Fruit fly (Drosophila melanogaster): ENCODE results near the gene Prx6a.

Gene Prx6a

DNA sequence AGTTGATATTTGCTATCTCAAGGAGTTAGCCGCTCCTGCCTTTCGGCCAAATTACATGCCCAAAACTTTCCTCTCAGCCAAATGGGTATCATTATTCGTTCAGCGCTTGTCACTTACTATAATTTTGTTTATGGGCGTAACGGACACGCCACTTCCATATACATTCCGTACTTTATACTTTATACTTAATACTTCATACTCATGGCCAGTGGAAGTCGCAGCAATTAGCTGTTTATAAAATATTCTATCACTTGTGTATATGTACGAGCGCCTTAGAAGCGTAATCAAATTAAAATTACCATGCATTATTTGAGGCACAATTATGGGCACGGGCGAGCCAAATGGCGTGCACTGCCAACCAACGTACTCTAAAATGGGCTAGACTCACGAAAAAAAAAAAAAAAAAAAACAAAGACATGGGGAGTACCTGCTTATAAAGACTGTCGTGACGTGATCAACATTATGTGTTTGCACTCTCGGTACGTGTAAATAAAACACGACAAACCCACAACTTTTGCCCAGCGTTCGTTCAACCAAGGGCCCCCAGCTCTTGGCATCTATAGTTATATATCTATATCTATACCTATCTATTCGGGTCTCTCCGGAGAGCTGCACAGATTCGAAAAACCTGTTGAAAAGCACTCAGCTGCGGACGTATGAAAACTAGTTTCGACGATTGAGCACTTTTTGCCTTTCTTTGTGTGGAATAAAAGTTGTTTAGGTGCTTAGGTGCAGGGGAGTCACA is 16.7 kb downstream of the Prx6a start (continued):
- no peak for TF ChIP-seq knrl (GFP tag; IDR thresholded peaks at IDR 0.05; ENCODE audit: partially characterized antibody)
- no peak for TF ChIP-seq CG30020 (tag; optimal IDR thresholded peaks at IDR 0.05)
- TF ChIP-seq dysf (GFP tag; IDR thresholded peaks at IDR 0.05), result no peak; the same call in 2 of the 3 replicates
- no peak for TF ChIP-seq CG10209 (GFP tag; optimal IDR thresholded peaks at IDR 0.05)
- no peak for TF ChIP-seq row (GFP tag; IDR thresholded peaks at IDR 0.05)
- TF ChIP-seq seq (GFP tag; IDR thresholded peaks at IDR 0.05), result peak; percentile 25; the same call in 1 of the 2 replicates
- TF ChIP-seq ATbp (GFP tag; optimal IDR thresholded peaks at IDR 0.05), result peak; percentile 37
- no peak for TF ChIP-seq CG11093 (GFP tag; IDR thresholded peaks at IDR 0.05)
- TF ChIP-seq CG12391 (tag; optimal IDR thresholded peaks at IDR 0.05), result no peak
- TF ChIP-seq lbe (GFP tag; optimal IDR thresholded peaks at IDR 0.05), result no peak
- TF ChIP-seq Atf-2 (GFP tag; optimal IDR thresholded peaks at IDR 0.05), result no peak
- no peak for TF ChIP-seq cad (GFP tag; optimal IDR thresholded peaks at IDR 0.05)
- no peak for TF ChIP-seq gem (tag; optimal IDR thresholded peaks at IDR 0.05)
- no peak for TF ChIP-seq zf30C (GFP tag; optimal IDR thresholded peaks at IDR 0.05)
- TF ChIP-seq CG1832 (GFP tag; optimal IDR thresholded peaks at IDR 0.05), result no peak
- no peak for TF ChIP-seq CG14710 (tag; optimal IDR thresholded peaks at IDR 0.05)
- no peak for TF ChIP-seq CG6654 (GFP tag; optimal IDR thresholded peaks at IDR 0.05)
- TF ChIP-seq ems (GFP tag; optimal IDR thresholded peaks at IDR 0.05), result no peak
- TF ChIP-seq CG16863 (GFP tag; optimal IDR thresholded peaks at IDR 0.05), result no peak
- TF ChIP-seq ara (GFP tag; IDR thresholded peaks at IDR 0.05), result no peak
- TF ChIP-seq nau (GFP tag; optimal IDR thresholded peaks at IDR 0.05), result no peak
- TF ChIP-seq Eip74EF (GFP tag; optimal IDR thresholded peaks at IDR 0.05), result no peak
- no peak for TF ChIP-seq CG8089 (GFP tag; optimal IDR thresholded peaks at IDR 0.05)
- no peak; the same call in 2 of the 3 replicates for TF ChIP-seq tgo (GFP tag; IDR thresholded peaks at IDR 0.05)
- TF ChIP-seq lola (GFP tag; optimal IDR thresholded peaks at IDR 0.05), result no peak
- no peak for TF ChIP-seq slp2 (GFP tag; optimal IDR thresholded peaks at IDR 0.05)
- TF ChIP-seq Doc3 (GFP tag; IDR thresholded peaks at IDR 0.05; ENCODE audit: partially characterized antibody), result no peak
- no peak for TF ChIP-seq jumu (GFP tag; optimal IDR thresholded peaks at IDR 0.05)
- TF ChIP-seq CG10543 (GFP tag; optimal IDR thresholded peaks at IDR 0.05), result peak; percentile 72
- TF ChIP-seq Hey (tag; optimal IDR thresholded peaks at IDR 0.05), result no peak
- TF ChIP-seq CG2678 (tag; optimal IDR thresholded peaks at IDR 0.05), result no peak
- TF ChIP-seq stwl (tag; optimal IDR thresholded peaks at IDR 0.05), result no peak
- no peak for TF ChIP-seq Hr51 (GFP tag; optimal IDR thresholded peaks at IDR 0.05)
- TF ChIP-seq trh (GFP tag; optimal IDR thresholded peaks at IDR 0.05), result no peak
- no peak for TF ChIP-seq Lhr (GFP tag; optimal IDR thresholded peaks at IDR 0.05)
- TF ChIP-seq CG4424 (GFP tag; optimal IDR thresholded peaks at IDR 0.05), result no peak
- no peak for TF ChIP-seq CG12744 (GFP tag; optimal IDR thresholded peaks at IDR 0.05)
- no peak for TF ChIP-seq CG4820 (GFP tag; optimal IDR thresholded peaks at IDR 0.05)
- TF ChIP-seq Dll (GFP tag; IDR thresholded peaks at IDR 0.05; ENCODE audit: partially characterized antibody), result peak; percentile 36; the same call in 1 of the 4 replicates
- no peak for TF ChIP-seq cas (GFP tag; IDR thresholded peaks at IDR 0.05)
- no peak for TF ChIP-seq CG12104 (GFP tag; optimal IDR thresholded peaks at IDR 0.05)
- no peak for TF ChIP-seq shn (GFP tag; optimal IDR thresholded peaks at IDR 0.05)
- 0 out of 2 replicates have a peak, but pooled peaks have one; percentile 34 for TF ChIP-seq bbx (GFP tag; IDR thresholded peaks at IDR 0.05; ENCODE audit: partially characterized antibody)
- no peak for TF ChIP-seq Camta (GFP tag; optimal IDR thresholded peaks at IDR 0.05)
- no peak for TF ChIP-seq Dp (GFP tag; optimal IDR thresholded peaks at IDR 0.05)
- no peak for TF ChIP-seq Elba2 (GFP tag; optimal IDR thresholded peaks at IDR 0.05)
- peak; percentile 21; the same call in 1 of the 3 replicates for TF ChIP-seq CG34224 (GFP tag; IDR thresholded peaks at IDR 0.05; ENCODE audit: partially characterized antibody)
- no peak for TF ChIP-seq CG1792 (GFP tag; optimal IDR thresholded peaks at IDR 0.05)
- TF ChIP-seq CG3838 (GFP tag; optimal IDR thresholded peaks at IDR 0.05), result no peak
